Fruit fly (Drosophila melanogaster): ENCODE data around the gene shps.
A peak's percentile ranks its signal among the peaks of the same experiment; 100 is the strongest.

shps gene

DNA sequence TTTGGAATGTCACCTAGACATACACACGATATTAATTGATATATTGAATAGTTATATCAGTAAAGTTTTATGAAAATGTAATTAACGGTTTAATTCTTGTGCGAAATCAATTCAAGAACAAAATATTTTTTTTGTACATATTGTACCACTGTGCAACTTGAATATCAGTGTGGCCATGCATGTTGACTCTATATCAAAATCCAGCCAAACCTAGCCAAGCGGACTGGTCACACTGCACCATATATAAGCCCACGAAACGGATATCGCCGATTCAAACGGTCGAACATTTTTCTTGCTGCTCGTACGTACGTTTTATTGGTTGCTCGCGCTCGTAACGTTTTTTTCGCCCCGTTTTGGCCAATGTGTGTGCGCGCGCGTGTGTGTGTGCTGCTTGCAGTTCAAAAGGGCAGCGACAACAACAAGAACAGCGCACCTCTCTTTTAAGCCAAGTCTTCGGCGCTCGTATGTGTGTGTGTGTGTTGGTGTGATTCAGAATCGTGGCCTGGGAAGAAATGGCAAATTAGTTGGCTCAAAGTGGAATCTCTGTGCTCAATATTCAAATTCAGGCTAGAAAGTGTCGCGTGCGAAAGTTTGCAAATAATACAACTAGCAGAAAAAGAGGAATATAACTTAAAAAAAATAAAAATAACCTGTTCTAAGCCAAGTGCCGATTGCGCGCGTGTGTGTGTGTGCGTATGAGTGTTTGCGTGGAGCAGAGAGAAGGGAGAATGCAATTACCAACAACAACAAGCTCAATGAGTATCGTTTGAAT is 15.6 kb downstream of the shps start, which contains the start of gene crb (continued):
- peak; percentile 74; the same call in 2 of the 3 replicates for TF ChIP-seq Opbp (GFP tag; IDR thresholded peaks at IDR 0.05; ENCODE audit: partially characterized antibody)
- peak; percentile 59 for TF ChIP-seq CG9727 (GFP tag; optimal IDR thresholded peaks at IDR 0.05)
- peak; percentile 37 for TF ChIP-seq hbn (GFP tag; IDR thresholded peaks at IDR 0.05; ENCODE audit: partially characterized antibody)
- peak; percentile 66 for TF ChIP-seq MBD-R2 (GFP tag; IDR thresholded peaks at IDR 0.05)
- TF ChIP-seq CG5953 (GFP tag; IDR thresholded peaks at IDR 0.05) = 0 out of 2 replicates have a peak, but pooled peaks have one; percentile 32
- peak; percentile 94 for TF ChIP-seq Jarid2 (GFP tag; optimal IDR thresholded peaks at IDR 0.05)
- TF ChIP-seq CG33557 (GFP tag; optimal IDR thresholded peaks at IDR 0.05) = peak; percentile 34
- no peak for TF ChIP-seq CG31224 (GFP tag; IDR thresholded peaks at IDR 0.05)
- peak; percentile 59; the same call in 1 of the 2 replicates for TF ChIP-seq CG42726 (GFP tag; IDR thresholded peaks at IDR 0.05; ENCODE audit: partially characterized antibody)
- peak; percentile 43 for TF ChIP-seq CG3281 (GFP tag; optimal IDR thresholded peaks at IDR 0.05)
- TF ChIP-seq Camta (GFP tag; optimal IDR thresholded peaks at IDR 0.05) = peak; percentile 44
- no peak for TF ChIP-seq CG3995 (GFP tag; optimal IDR thresholded peaks at IDR 0.05)
- peak; percentile 63 for TF ChIP-seq CG13287 (GFP tag; IDR thresholded peaks at IDR 0.05; ENCODE audit: partially characterized antibody)
- peak; percentile 73 for TF ChIP-seq B-H2 (GFP tag; optimal IDR thresholded peaks at IDR 0.05)
- peak; percentile 13 for TF ChIP-seq CG18476 (GFP tag; optimal IDR thresholded peaks at IDR 0.05)
- TF ChIP-seq CG30403 (GFP tag; optimal IDR thresholded peaks at IDR 0.05) = peak; percentile 54
- peak; percentile 14 for TF ChIP-seq zf30C (GFP tag; optimal IDR thresholded peaks at IDR 0.05)
- peak; percentile 66 for TF ChIP-seq lilli (GFP tag; optimal IDR thresholded peaks at IDR 0.05)
- TF ChIP-seq Stat92E (GFP tag; optimal IDR thresholded peaks at IDR 0.05) = peak in 1 of 3 experiments; percentile 56
- TF ChIP-seq NC2α (GFP tag; optimal IDR thresholded peaks at IDR 0.05) = peak; percentile 58
- peak; percentile 48 for TF ChIP-seq CG2116 (GFP tag; optimal IDR thresholded peaks at IDR 0.05)
- TF ChIP-seq slbo (GFP tag; IDR thresholded peaks at IDR 0.05) = peak; percentile 64
- no peak for TF ChIP-seq CG16815 (GFP tag; optimal IDR thresholded peaks at IDR 0.05)
- peak; percentile 47; the same call in 1 of the 2 replicates for TF ChIP-seq Nf-YA (GFP tag; IDR thresholded peaks at IDR 0.05)
- no peak for TF ChIP-seq Atf-2 (GFP tag; optimal IDR thresholded peaks at IDR 0.05)
- TF ChIP-seq CG7271 (tag; optimal IDR thresholded peaks at IDR 0.05) = no peak
- peak; percentile 35 for TF ChIP-seq ERR (GFP tag; optimal IDR thresholded peaks at IDR 0.05)
- TF ChIP-seq pho (GFP tag; optimal IDR thresholded peaks at IDR 0.05) = peak; percentile 36
- TF ChIP-seq mam (GFP tag; optimal IDR thresholded peaks at IDR 0.05) = peak; percentile 43
- TF ChIP-seq Dbx (GFP tag; IDR thresholded peaks at IDR 0.05) = peak; percentile 68; the same call in 2 of the 3 replicates
- TF ChIP-seq CG2120 (GFP tag; optimal IDR thresholded peaks at IDR 0.05) = peak; percentile 63
- TF ChIP-seq CG4854 (GFP tag; optimal IDR thresholded peaks at IDR 0.05) = peak; percentile 13
- TF ChIP-seq sob (GFP tag; IDR thresholded peaks at IDR 0.05) = peak; percentile 67
- peak; percentile 56; the same call in 1 of the 2 replicates for TF ChIP-seq ato (GFP tag; IDR thresholded peaks at IDR 0.05; ENCODE audit: partially characterized antibody)
- TF ChIP-seq Lhr (GFP tag; optimal IDR thresholded peaks at IDR 0.05) = peak; percentile 63
- 0 out of 2 replicates have a peak, but pooled peaks have one; percentile 25 for TF ChIP-seq CG10321 (GFP tag; IDR thresholded peaks at IDR 0.05)
- no peak for TF ChIP-seq Ravus (GFP tag; IDR thresholded peaks at IDR 0.05)
- peak; percentile 67 for TF ChIP-seq CrebB (tag; optimal IDR thresholded peaks at IDR 0.05)
- no peak for TF ChIP-seq CG10274 (GFP tag; optimal IDR thresholded peaks at IDR 0.05)
- 0 out of 2 replicates have a peak, but pooled peaks have one; percentile 20 for TF ChIP-seq sim (GFP tag; IDR thresholded peaks at IDR 0.05)
- no peak for TF ChIP-seq luna (GFP tag; optimal IDR thresholded peaks at IDR 0.05)
- TF ChIP-seq Ptx1 (GFP tag; IDR thresholded peaks at IDR 0.05) = peak; percentile 50
- peak; percentile 59 for TF ChIP-seq CG17829 (tag; optimal IDR thresholded peaks at IDR 0.05)
- TF ChIP-seq CG7987 (GFP tag; optimal IDR thresholded peaks at IDR 0.05) = peak; percentile 58
- peak; percentile 47 to 71 for TF ChIP-seq Hr51 (GFP tag; optimal IDR thresholded peaks at IDR 0.05)
- peak; percentile 42; the same call in 1 of the 2 replicates for TF ChIP-seq Ada2b (GFP tag; IDR thresholded peaks at IDR 0.05)
- no peak for TF ChIP-seq crc (GFP tag; optimal IDR thresholded peaks at IDR 0.05)
- TF ChIP-seq z (GFP tag; IDR thresholded peaks at IDR 0.05) = no peak

All from whole organism, embryonic.